Fruit fly (Drosophila melanogaster): ENCODE measurements around the gene CG14143.

CG14143 gene

DNA sequence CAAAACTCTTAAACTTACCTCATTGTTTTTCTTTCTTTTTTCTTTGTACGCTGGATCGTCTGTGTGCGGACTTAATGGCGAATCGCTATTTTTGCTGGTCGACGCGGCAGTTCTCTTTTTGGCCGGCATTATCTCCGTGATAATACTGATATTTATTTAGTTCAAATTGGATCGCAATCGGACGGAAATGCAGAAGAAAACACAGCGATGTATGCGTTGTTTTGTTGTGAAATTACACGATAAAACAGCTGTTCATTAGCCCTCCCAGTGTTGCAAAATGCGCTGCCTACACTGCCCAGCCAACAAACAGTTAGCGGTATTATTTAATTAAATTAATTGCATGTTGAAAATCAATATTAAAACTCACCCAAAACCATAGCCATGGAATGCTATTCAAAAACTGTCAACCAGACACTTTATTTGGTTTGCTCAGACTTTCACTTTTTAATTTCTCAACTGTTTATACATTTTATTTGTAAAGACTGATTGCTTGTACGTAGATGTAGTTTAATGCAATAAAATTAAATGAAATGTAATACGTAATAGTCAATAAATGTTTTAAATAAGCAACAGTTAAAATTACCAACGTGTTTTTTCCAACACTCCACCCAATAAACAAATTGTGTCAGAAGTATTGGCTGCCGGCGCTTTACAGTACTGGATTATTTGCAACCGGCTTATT lies 36.7 kb upstream of the CG14143 start, which contains the start of the genes Irbp18 and APP-BP1 (continued):
- TF ChIP-seq CG17912 (GFP tag; optimal IDR thresholded peaks at IDR 0.05) (peak; percentile 47), CG10462 (GFP tag; optimal IDR thresholded peaks at IDR 0.05) (peak; percentile 87), lola (GFP tag; optimal IDR thresholded peaks at IDR 0.05) (peak in 1 of 3 experiments; percentile 92), CG17361 (GFP tag; IDR thresholded peaks at IDR 0.05) (peak; percentile 97), CG9797 (GFP tag; optimal IDR thresholded peaks at IDR 0.05) (peak; percentile 25), Six4 (GFP tag; optimal IDR thresholded peaks at IDR 0.05) (peak; percentile 94), Meics (GFP tag; optimal IDR thresholded peaks at IDR 0.05) (peak; percentile 94), D19B (GFP tag; optimal IDR thresholded peaks at IDR 0.05) (peak; percentile 86), CG6854 (GFP tag; optimal IDR thresholded peaks at IDR 0.05) (peak; percentile 87), CG8388 (GFP tag; optimal IDR thresholded peaks at IDR 0.05) (peak; percentile 91), oc (tag; optimal IDR thresholded peaks at IDR 0.05) (peak; percentile 76), H15 (GFP tag; IDR thresholded peaks at IDR 0.05) (peak; percentile 85), CG31365 (tag; optimal IDR thresholded peaks at IDR 0.05) (peak; percentile 69), Mad (GFP tag; optimal IDR thresholded peaks at IDR 0.05) (peak; percentile 96), maf-S (GFP tag; optimal IDR thresholded peaks at IDR 0.05) (peak; percentile 94), CG6765 (GFP tag; optimal IDR thresholded peaks at IDR 0.05) (peak; percentile 88), sob (GFP tag; IDR thresholded peaks at IDR 0.05) (peak; percentile 92), CG2875 (GFP tag; optimal IDR thresholded peaks at IDR 0.05) (peak; percentile 90), hkb (optimal IDR thresholded peaks at IDR 0.05) (peak; percentile 50), hkb (GFP tag; IDR thresholded peaks at IDR 0.05) (peak; percentile 88), CG30431 (GFP tag; optimal IDR thresholded peaks at IDR 0.05) (peak; percentile 94), CG11723 (GFP tag; optimal IDR thresholded peaks at IDR 0.05) (peak; percentile 88), CG16813 (GFP tag; IDR thresholded peaks at IDR 0.05; ENCODE audit: partially characterized antibody) (no peak), Ssrp (tag; optimal IDR thresholded peaks at IDR 0.05) (peak; percentile 90), CG32772 (GFP tag; IDR thresholded peaks at IDR 0.05) (peak; percentile 86), wdn (GFP tag; IDR thresholded peaks at IDR 0.05) (peak; percentile 87), TFAM (GFP tag; optimal IDR thresholded peaks at IDR 0.05) (peak; percentile 62), CG10654 (GFP tag; optimal IDR thresholded peaks at IDR 0.05) (peak; percentile 93), bowl (GFP tag; IDR thresholded peaks at IDR 0.05) (no peak), unc-4 (GFP tag; IDR thresholded peaks at IDR 0.05; ENCODE audit: partially characterized antibody) (peak; percentile 32; the same call in 1 of the 2 replicates), CG33213 (GFP tag; optimal IDR thresholded peaks at IDR 0.05) (peak; percentile 88), unpg (GFP tag; optimal IDR thresholded peaks at IDR 0.05) (peak; percentile 93), D (optimal IDR thresholded peaks at IDR 0.05) (no peak), D (GFP tag; optimal IDR thresholded peaks at IDR 0.05) (peak; percentile 92), CG10543 (GFP tag; optimal IDR thresholded peaks at IDR 0.05) (peak; percentile 93), crp (GFP tag; optimal IDR thresholded peaks at IDR 0.05) (peak; percentile 92 to 95), sima (GFP tag; optimal IDR thresholded peaks at IDR 0.05) (peak; percentile 41), abd-A (tag; optimal IDR thresholded peaks at IDR 0.05) (no peak), CG17359 (tag; optimal IDR thresholded peaks at IDR 0.05) (peak; percentile 93), CG6689 (GFP tag; IDR thresholded peaks at IDR 0.05) (peak; percentile 91), CG2202 (tag; optimal IDR thresholded peaks at IDR 0.05) (peak; percentile 83), wor (GFP tag; IDR thresholded peaks at IDR 0.05) (peak; percentile 73), Dll (GFP tag; IDR thresholded peaks at IDR 0.05; ENCODE audit: partially characterized antibody) (no peak), cg (GFP tag; optimal IDR thresholded peaks at IDR 0.05) (peak; percentile 22), CG8281 (tag; optimal IDR thresholded peaks at IDR 0.05) (peak; percentile 79), sd (tag; optimal IDR thresholded peaks at IDR 0.05) (no peak), slp2 (GFP tag; optimal IDR thresholded peaks at IDR 0.05) (peak; percentile 95), fru (optimal IDR thresholded peaks at IDR 0.05) (no peak), CG11085 (GFP tag; IDR thresholded peaks at IDR 0.05) (peak; percentile 68; the same call in 1 of the 2 replicates)

Measured in whole organism, embryonic.